Fruit fly (Drosophila melanogaster) Kc167 (cell line): ENCODE data around the gene Vps16B.

ENCODE experiments used
- Myc ChIP-seq: fragments of >200 bp; optimal IDR thresholded peaks from 2 replicates; lab custom pipeline; 2017; ENCODE audit warnings: missing external identifiers
- Sin3A ChIP-seq: fragments of >200 bp; optimal IDR thresholded peaks from 2 replicates; lab custom pipeline; 2018; ENCODE audit warnings: missing external identifiers
- h ChIP-seq: fragments of >200 bp; optimal IDR thresholded peaks from 3 replicates; lab custom pipeline; 2018; ENCODE audit warnings: missing external identifiers
- insv ChIP-seq: fragments of >200 bp; optimal IDR thresholded peaks from 3 replicates; lab custom pipeline; 2018; ENCODE audit warnings: missing external identifiers
- psq ChIP-seq: fragments of >200 bp; optimal IDR thresholded peaks from 2 replicates; lab custom pipeline; 2017; ENCODE audit warnings: missing external identifiers
- ttk ChIP-seq: sonication (Bioruptor generic); optimal IDR thresholded peaks from 2 replicates; lab custom pipeline; 2017; ENCODE audit warnings: missing external identifiers

Gene Vps16B

DNA sequence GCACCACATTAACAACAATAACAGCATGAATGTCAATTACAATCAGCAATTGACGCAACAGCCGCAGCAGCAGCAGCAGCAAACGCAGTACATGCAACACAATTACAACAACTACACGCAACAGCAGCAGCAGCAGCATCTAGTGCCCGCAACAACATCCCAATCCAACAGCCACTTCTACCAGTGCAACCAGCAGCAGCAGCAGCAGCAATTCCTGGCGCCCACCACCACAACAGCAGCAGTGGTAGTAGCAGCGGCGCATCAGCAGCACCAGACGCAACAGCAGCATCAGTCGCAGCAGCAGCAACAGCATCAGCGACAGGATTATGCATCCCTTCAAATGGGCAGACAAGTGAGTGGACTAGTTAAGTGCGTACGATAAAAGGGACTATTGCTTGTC lies 49.0 kb downstream of the Vps16B start:
- no peak for TF ChIP-seq h
- TF ChIP-seq Sin3A (lab: Kevin White, UChicago), result no peak
- TF ChIP-seq Myc, result no peak
- TF ChIP-seq insv (lab: Kevin White, UChicago), result no peak
- TF ChIP-seq psq, result no peak
- no peak for TF ChIP-seq ttk (lab: Kevin White, UChicago)

DNA sequence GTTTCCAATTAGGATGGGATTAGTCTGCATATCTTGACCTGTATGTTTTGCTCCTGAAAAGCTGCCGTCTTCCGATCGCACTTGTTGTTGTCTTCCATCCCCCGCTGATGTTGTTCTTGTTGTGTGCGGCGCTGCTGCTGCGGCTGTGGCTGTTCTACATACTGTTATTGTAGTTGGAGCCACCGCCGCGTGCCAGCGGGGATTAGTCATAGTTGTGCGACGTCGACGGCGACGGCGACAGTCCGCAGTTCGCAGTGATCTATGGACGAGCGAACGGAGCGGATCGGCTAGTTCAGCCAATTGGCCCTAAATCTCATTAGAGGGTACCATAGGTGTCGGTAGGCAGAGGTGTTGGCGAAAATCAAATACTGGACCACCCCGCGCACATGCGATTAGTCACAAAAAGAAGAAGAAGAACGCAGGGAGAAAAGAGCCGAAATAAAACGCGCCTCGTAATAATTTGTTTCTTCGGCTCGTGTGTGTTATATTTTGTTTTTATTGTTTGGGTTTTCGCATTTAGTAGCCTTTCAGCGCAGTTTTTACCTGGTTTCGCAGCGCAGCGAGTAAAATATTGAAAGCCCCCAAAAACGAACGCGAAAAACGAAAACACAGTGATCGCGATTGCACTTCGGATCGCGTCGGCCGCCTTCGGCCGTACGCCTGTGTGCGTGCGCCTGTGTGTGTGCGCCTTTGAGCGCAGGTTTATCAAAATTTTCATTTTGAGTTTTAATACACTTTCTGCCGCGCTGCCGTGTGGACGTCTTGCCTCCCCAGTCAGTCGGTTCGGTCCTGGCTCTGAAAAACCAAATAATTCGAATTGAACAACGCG lies 50.8 kb downstream of the Vps16B start, which contains the start of gene kay:
Gene kay (plus strand): TSS at position 729 of the 829 bp plus-strand sequence.
- TF ChIP-seq ttk (lab: Kevin White, UChicago), result no peak
- no peak for TF ChIP-seq psq
- no peak for TF ChIP-seq h
- no peak for TF ChIP-seq Myc
